Worm (Caenorhabditis elegans) whole organism, L4 larva: ENCODE results near the gene C02B8.7.

Experiments used
- F26F4.8 ChIP-seq: fragments of 200-800 bp; sonication (Bioruptor generic); conservative IDR thresholded peaks from 2 replicates; pipeline ENCODE4 v1.3.6; 2022; ENCODE audit warnings: missing genetic modification characterization, missing compliant biosample characterization
- F37D6.2 ChIP-seq: sonication (generic microtip); optimal IDR thresholded peaks from 2 replicates; lab custom pipeline; 2016; ENCODE audit warnings: mild to moderate bottlenecking, missing genetic modification characterization, missing compliant biosample characterization
- R02D3.7 ChIP-seq: fragments of 150-350 bp; sonication (generic microtip); optimal IDR thresholded peaks from 3 replicates; lab custom pipeline; 2014; ENCODE audit warnings: missing biosample characterization, missing genetic modification characterization
- T20F7.1 ChIP-seq: fragments of 200-800 bp; sonication (Bioruptor generic); optimal IDR thresholded peaks from 2 replicates; lab custom pipeline; 2018; ENCODE audit warnings: mild to moderate bottlenecking, missing genetic modification characterization, missing compliant biosample characterization
- T26A8.4 ChIP-seq: fragments of 200-800 bp; sonication (Bioruptor generic); IDR thresholded peaks from 2 replicates; pipeline ENCODE4 v1.3.6; 2022; ENCODE audit warnings: missing genetic modification characterization, missing compliant biosample characterization
- aly-2 ChIP-seq: sonication (generic microtip); optimal IDR thresholded peaks from 2 replicates; lab custom pipeline; 2018; ENCODE audit warnings: missing biosample characterization, missing genetic modification characterization
- ama-1 ChIP-seq: fragments of 150-350 bp; optimal IDR thresholded peaks from 2 replicates; lab custom pipeline; 2014; ENCODE audit warnings: inconsistent platforms, mixed read lengths
- attf-4 ChIP-seq: sonication (generic microtip); optimal IDR thresholded peaks from 3 replicates; lab custom pipeline; 2017; ENCODE audit warnings: missing biosample characterization, missing genetic modification characterization
- ceh-20 ChIP-seq: fragments of 200-800 bp; sonication (Bioruptor generic); IDR thresholded peaks from 2 replicates; pipeline ENCODE4 v1.3.6; 2022; ENCODE audit warnings: missing genetic modification reagents, missing genetic modification characterization, missing compliant biosample characterization
- ceh-28 ChIP-seq: fragments of 150-350 bp; optimal IDR thresholded peaks from 2 replicates; lab custom pipeline; 2014; ENCODE audit warnings: missing biosample characterization, missing genetic modification reagents, missing genetic modification characterization
- ceh-32 ChIP-seq: sonication (generic microtip); optimal IDR thresholded peaks from 2 replicates; lab custom pipeline; 2016; ENCODE audit warnings: mild to moderate bottlenecking, missing genetic modification characterization, missing compliant biosample characterization; ENCODE audit not compliant: poor library complexity
- ceh-44 ChIP-seq: fragments of 200-800 bp; sonication (Bioruptor generic); IDR thresholded peaks from 2 replicates; pipeline ENCODE4 v1.3.6; 2022; ENCODE audit warnings: missing genetic modification reagents, missing genetic modification characterization, missing compliant biosample characterization
- ceh-62 ChIP-seq: sonication (generic microtip); optimal IDR thresholded peaks from 2 replicates; lab custom pipeline; 2017; ENCODE audit warnings: missing biosample characterization, missing genetic modification characterization
- ceh-82 ChIP-seq: sonication (generic microtip); optimal IDR thresholded peaks from 2 replicates; lab custom pipeline; 2017; ENCODE audit warnings: missing biosample characterization, missing genetic modification characterization
- cey-2 ChIP-seq: sonication (generic microtip); optimal IDR thresholded peaks from 3 replicates; lab custom pipeline; 2017; ENCODE audit warnings: missing genetic modification characterization, mild to moderate bottlenecking, missing compliant biosample characterization, antibody characterized with exemption, borderline replicate concordance; ENCODE audit not compliant: insufficient read depth
- daf-12 ChIP-seq: fragments of 150-350 bp; optimal IDR thresholded peaks from 2 replicates; lab custom pipeline; 2014; ENCODE audit warnings: missing biosample characterization, missing genetic modification reagents, missing genetic modification characterization
- daf-16 ChIP-seq, 3 experiments: sonication (generic microtip); optimal IDR thresholded peaks; 2 replicates each; lab custom pipeline; 2016 to 2017; ENCODE audit warnings: missing genetic modification characterization in 3 of 3, missing genetic modification reagents in 3 of 3, mild to moderate bottlenecking in 2 of 3, missing compliant biosample characterization in 2 of 3, missing biosample characterization in 1 of 3, moderate library complexity in 1 of 3
- daf-19 ChIP-seq: fragments of 200-800 bp; sonication (Bioruptor generic); conservative IDR thresholded peaks from 2 replicates; pipeline ENCODE4 v1.3.6; 2022; ENCODE audit warnings: missing genetic modification characterization, missing compliant biosample characterization
- daf-8 ChIP-seq: fragments of 200-800 bp; sonication (Bioruptor generic); IDR thresholded peaks from 2 replicates; pipeline ENCODE4 v1.3.6; 2022; ENCODE audit warnings: missing genetic modification characterization, missing compliant biosample characterization
- dmd-6 ChIP-seq: fragments of 200-800 bp; sonication (Bioruptor generic); IDR thresholded peaks from 2 replicates; pipeline ENCODE4 v1.3.6; 2022; ENCODE audit warnings: missing genetic modification reagents, missing genetic modification characterization, missing compliant biosample characterization
- dmd-9 ChIP-seq: fragments of 200-800 bp; sonication (Bioruptor generic); IDR thresholded peaks from 2 replicates; pipeline ENCODE4 v1.3.6; 2022; ENCODE audit warnings: missing genetic modification reagents, missing genetic modification characterization, missing compliant biosample characterization
- dpl-1 ChIP-seq: fragments of 150-350 bp; optimal IDR thresholded peaks from 2 replicates; lab custom pipeline; 2014; ENCODE audit warnings: missing biosample characterization, missing genetic modification reagents, missing genetic modification characterization
- duxl-1 ChIP-seq: sonication (generic microtip); optimal IDR thresholded peaks from 2 replicates; lab custom pipeline; 2016; ENCODE audit warnings: mild to moderate bottlenecking, missing genetic modification characterization, moderate library complexity, missing compliant biosample characterization; ENCODE audit not compliant: poor library complexity
- egl-27 ChIP-seq: sonication (generic microtip); optimal IDR thresholded peaks from 3 replicates; lab custom pipeline; 2017; ENCODE audit warnings: missing biosample characterization, missing genetic modification reagents, missing genetic modification characterization
- hmg-1.1 ChIP-seq: fragments of 200-800 bp; sonication (Bioruptor generic); IDR thresholded peaks from 2 replicates; pipeline ENCODE4 v1.3.6; 2022; ENCODE audit warnings: missing genetic modification reagents, missing genetic modification characterization, missing compliant biosample characterization
- jun-1 ChIP-seq: fragments of 150-350 bp; optimal IDR thresholded peaks from 2 replicates; lab custom pipeline; 2014; ENCODE audit warnings: missing biosample characterization, missing genetic modification reagents, missing genetic modification characterization
- lin-29 ChIP-seq: fragments of 200-800 bp; sonication (Bioruptor generic); IDR thresholded peaks from 2 replicates; pipeline ENCODE4 v1.3.6; 2022; ENCODE audit warnings: missing genetic modification reagents, missing genetic modification characterization, missing compliant biosample characterization
- lin-38 ChIP-seq: fragments of 200-800 bp; sonication (Bioruptor generic); IDR thresholded peaks from 2 replicates; pipeline ENCODE4 v1.3.6; 2022; ENCODE audit warnings: missing genetic modification reagents, missing genetic modification characterization, missing compliant biosample characterization
- lin-39 ChIP-seq: fragments of 150-350 bp; optimal IDR thresholded peaks from 2 replicates; lab custom pipeline; 2014; ENCODE audit warnings: missing biosample characterization, missing genetic modification reagents, missing genetic modification characterization
- madf-9 ChIP-seq: fragments of 200-800 bp; sonication (Bioruptor generic); conservative IDR thresholded peaks from 2 replicates; pipeline ENCODE4 v1.3.6; 2022; ENCODE audit warnings: missing genetic modification reagents, missing genetic modification characterization, missing compliant biosample characterization
- mep-1 ChIP-seq: fragments of 150-350 bp; sonication (generic microtip); optimal IDR thresholded peaks from 3 replicates; lab custom pipeline; 2014; ENCODE audit warnings: missing biosample characterization, missing genetic modification characterization
- mxl-2 ChIP-seq: fragments of 200-800 bp; sonication (Bioruptor generic); conservative IDR thresholded peaks from 2 replicates; pipeline ENCODE4 v1.3.6; 2022; ENCODE audit warnings: missing genetic modification reagents, missing genetic modification characterization, missing compliant biosample characterization
- mxl-3 ChIP-seq: fragments of 200-800 bp; sonication (Bioruptor generic); optimal IDR thresholded peaks from 2 replicates; lab custom pipeline; 2018; ENCODE audit warnings: mild to moderate bottlenecking, missing genetic modification characterization, missing compliant biosample characterization
- nhr-10 ChIP-seq: fragments of 150-350 bp; optimal IDR thresholded peaks from 2 replicates; lab custom pipeline; 2014; ENCODE audit warnings: missing biosample characterization, missing genetic modification characterization
- nhr-102 ChIP-seq: sonication (generic microtip); optimal IDR thresholded peaks from 2 replicates; lab custom pipeline; 2016; ENCODE audit warnings: mild to moderate bottlenecking, missing genetic modification characterization, moderate library complexity, missing compliant biosample characterization
- nhr-111 ChIP-seq: fragments of 200-800 bp; sonication (Bioruptor generic); optimal IDR thresholded peaks from 2 replicates; lab custom pipeline; 2018; ENCODE audit warnings: mild to moderate bottlenecking, missing genetic modification characterization, missing compliant biosample characterization
- nhr-25 ChIP-seq: sonication (generic microtip); optimal IDR thresholded peaks from 2 replicates; lab custom pipeline; 2017; ENCODE audit warnings: missing genetic modification characterization, mild to moderate bottlenecking, missing compliant biosample characterization, antibody characterized with exemption, moderate library complexity, borderline replicate concordance; ENCODE audit not compliant: insufficient read depth
- nhr-6 ChIP-seq: fragments of 150-350 bp; optimal IDR thresholded peaks from 2 replicates; lab custom pipeline; 2014; ENCODE audit warnings: missing biosample characterization, missing genetic modification characterization
- nhr-76 ChIP-seq: fragments of 150-350 bp; optimal IDR thresholded peaks from 2 replicates; lab custom pipeline; 2014; ENCODE audit warnings: missing biosample characterization, missing genetic modification characterization
- nhr-77 ChIP-seq: fragments of 150-350 bp; optimal IDR thresholded peaks from 2 replicates; lab custom pipeline; 2014; ENCODE audit warnings: missing biosample characterization, missing genetic modification characterization
- pqm-1 ChIP-seq: sonication (generic microtip); optimal IDR thresholded peaks from 2 replicates; lab custom pipeline; 2017; ENCODE audit warnings: missing biosample characterization, missing genetic modification characterization
- rbr-2 ChIP-seq: sonication (generic microtip); optimal IDR thresholded peaks from 2 replicates; lab custom pipeline; 2016; ENCODE audit warnings: missing genotype, missing genetic modification characterization, missing compliant biosample characterization
- saeg-2 ChIP-seq: fragments of 200-800 bp; sonication (Bioruptor generic); IDR thresholded peaks from 2 replicates; pipeline ENCODE4 v1.3.6; 2022; ENCODE audit warnings: missing genetic modification reagents, missing genetic modification characterization, missing compliant biosample characterization
- set-16 ChIP-seq: fragments of 200-800 bp; sonication (Bioruptor generic); IDR thresholded peaks from 2 replicates; pipeline ENCODE4 v1.3.6; 2022; ENCODE audit warnings: missing genetic modification reagents, missing genetic modification characterization, missing compliant biosample characterization
- skn-1 ChIP-seq: fragments of 150-350 bp; optimal IDR thresholded peaks from 2 replicates; lab custom pipeline; 2014; ENCODE audit warnings: missing biosample characterization, missing genetic modification characterization
- tag-97 ChIP-seq: fragments of 200-800 bp; sonication (Bioruptor generic); IDR thresholded peaks from 2 replicates; pipeline ENCODE4 v1.3.6; 2022; ENCODE audit warnings: missing genetic modification characterization, missing compliant biosample characterization
- unc-39 ChIP-seq: sonication (generic microtip); optimal IDR thresholded peaks from 2 replicates; lab custom pipeline; 2017; ENCODE audit warnings: missing biosample characterization, missing genetic modification characterization
- unc-62 ChIP-seq, 3 experiments: fragments of 150-350 bp in 1 of 3; sonication (generic microtip); optimal IDR thresholded peaks in 2 of 3; peaks in 1 of 3; 1 replicate in 1 of 3; 2 replicates in 2 of 3; lab custom pipeline; 2014 to 2017; ENCODE audit warnings: missing biosample characterization in 3 of 3, missing genetic modification characterization in 3 of 3, missing genetic modification reagents in 3 of 3, missing genotype in 1 of 3
- zip-2 ChIP-seq: fragments of 150-350 bp; optimal IDR thresholded peaks from 2 replicates; lab custom pipeline; 2014; ENCODE audit warnings: missing biosample characterization, missing genetic modification characterization
- ztf-11 ChIP-seq: fragments of 150-350 bp; optimal IDR thresholded peaks from 2 replicates; lab custom pipeline; 2014; ENCODE audit warnings: missing biosample characterization, missing genetic modification characterization
- ztf-7 ChIP-seq: fragments of 150-350 bp; optimal IDR thresholded peaks from 2 replicates; lab custom pipeline; 2014; ENCODE audit warnings: missing biosample characterization, missing genetic modification characterization

C02B8.7 gene

DNA sequence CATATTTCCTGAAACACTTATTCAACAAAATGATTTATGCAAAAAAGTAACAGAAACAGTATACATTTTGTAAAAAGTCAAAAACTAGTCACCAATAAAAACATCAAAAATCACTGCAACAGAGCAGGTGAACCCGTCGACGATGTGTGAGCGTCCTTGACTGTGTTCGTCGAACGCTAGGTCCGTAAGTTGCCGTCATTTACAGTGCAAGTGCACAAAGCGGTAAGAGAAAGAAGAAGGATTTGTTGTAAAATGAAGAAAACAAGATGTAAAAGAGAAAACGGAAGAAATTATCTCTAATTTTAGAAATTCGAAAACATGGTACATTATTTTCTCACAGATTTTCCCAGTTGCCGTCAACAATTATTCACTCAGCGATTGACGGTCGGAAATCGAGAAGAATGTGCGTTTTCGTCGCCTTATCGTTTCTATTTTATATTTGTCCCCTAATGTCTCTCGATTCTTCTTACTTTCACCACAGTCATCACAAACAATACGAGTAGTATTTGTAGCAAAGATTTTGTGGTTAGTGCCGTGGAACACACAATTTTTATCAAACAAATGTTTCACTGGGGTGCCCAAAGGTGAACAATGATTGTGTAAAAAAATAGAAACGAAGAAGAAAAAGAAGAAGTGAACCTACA lies 48.3 kb downstream of the C02B8.7 start (continued):
- TF ChIP-seq R02D3.7 (no peak), nhr-111 (GFP tag; lab: Kevin White, UChicago) (no peak), daf-19 (GFP tag; lab: Robert Waterston, UW) (no peak), skn-1 (tag; lab: Kevin White, UChicago) (no peak), lin-38 (no peak), rbr-2 (tag; lab: Kevin White, UChicago) (peak; percentile 37), ceh-20 (GFP tag; lab: Robert Waterston, UW) (no peak), tag-97 (GFP tag; lab: Robert Waterston, UW) (no peak), dmd-6 (peak; percentile 59), ceh-32 (tag; lab: Kevin White, UChicago) (no peak), F37D6.2 (no peak), ztf-7 (tag; lab: Kevin White, UChicago) (no peak), nhr-6 (tag; lab: Kevin White, UChicago) (no peak), ceh-62 (tag; lab: Kevin White, UChicago) (no peak), attf-4 (no peak), saeg-2 (GFP tag; lab: Robert Waterston, UW) (no peak), duxl-1 (tag; lab: Kevin White, UChicago) (no peak), ama-1 (lab: Kevin White, UChicago) (no peak), lin-29 (GFP tag; lab: Robert Waterston, UW) (no peak), T20F7.1 (GFP tag; lab: Kevin White, UChicago) (no peak), mxl-3 (GFP tag; lab: Kevin White, UChicago) (no peak), pqm-1 (tag; lab: Kevin White, UChicago) (peak; percentile 52), nhr-76 (tag; lab: Kevin White, UChicago) (no peak), dpl-1 (GFP tag; lab: Kevin White, UChicago) (no peak), daf-12 (tag; lab: Kevin White, UChicago) (no peak), ztf-11 (no peak), nhr-102 (peak; percentile 50), daf-8 (GFP tag; lab: Robert Waterston, UW) (no peak), nhr-77 (tag; lab: Kevin White, UChicago) (peak; percentile 70), nhr-25 (tag; lab: Kevin White, UChicago) (no peak), set-16 (no peak), ceh-44 (GFP tag; lab: Robert Waterston, UW) (no peak), T26A8.4 (GFP tag; lab: Robert Waterston, UW) (peak; percentile 41; the same call in 1 of the 2 replicates), dmd-9 (GFP tag; lab: Robert Waterston, UW) (no peak), F26F4.8 (no peak), egl-27 (no peak), jun-1 (peak; percentile 0), unc-62 (GFP tag; optimal IDR thresholded peaks at IDR 0.05 in 1 of 2; lab: Kevin White, UChicago) (no peak), unc-62 (tag; optimal IDR thresholded peaks at IDR 0.05; lab: Kevin White, UChicago) (no peak), hmg-1.1 (GFP tag; lab: Robert Waterston, UW) (peak; percentile 31; the same call in 1 of the 2 replicates), aly-2 (tag; lab: Kevin White, UChicago) (no peak), nhr-10 (tag; lab: Kevin White, UChicago) (peak; percentile 44), mep-1 (tag; lab: Kevin White, UChicago) (no peak), daf-16 (GFP tag; optimal IDR thresholded peaks at IDR 0.05; lab: Kevin White, UChicago) (no peak), daf-16 (tag; optimal IDR thresholded peaks at IDR 0.05; lab: Kevin White, UChicago) (peak; percentile 95), ceh-82 (tag; lab: Kevin White, UChicago) (no peak), lin-39 (tag; lab: Kevin White, UChicago) (no peak), ceh-28 (tag; lab: Kevin White, UChicago) (no peak), unc-39 (tag; lab: Kevin White, UChicago) (no peak), madf-9 (no peak), zip-2 (tag; lab: Kevin White, UChicago) (no peak), mxl-2 (no peak), cey-2 (tag; lab: Kevin White, UChicago) (no peak)
